Worm (Caenorhabditis elegans) whole organism, late embryonic: ENCODE results near the gene R10E8.6.

ENCODE experiments used
- ceh-48 ChIP-seq: sonication (generic microtip); optimal IDR thresholded peaks from 2 replicates; lab custom pipeline; 2016; ENCODE audit warnings: missing genetic modification characterization, inconsistent platforms, missing compliant biosample characterization
- fkh-6 ChIP-seq: sonication (generic microtip); optimal IDR thresholded peaks from 2 replicates; lab custom pipeline; 2016; ENCODE audit warnings: missing genetic modification characterization, missing compliant biosample characterization
- mec-3 ChIP-seq: sonication (generic microtip); optimal IDR thresholded peaks from 2 replicates; lab custom pipeline; 2016; ENCODE audit warnings: borderline replicate concordance, missing genetic modification characterization, missing compliant biosample characterization
- ttx-3 ChIP-seq: sonication (generic microtip); optimal IDR thresholded peaks from 2 replicates; lab custom pipeline; 2016; ENCODE audit warnings: missing genetic modification reagents, missing genetic modification characterization, missing compliant biosample characterization

DNA sequence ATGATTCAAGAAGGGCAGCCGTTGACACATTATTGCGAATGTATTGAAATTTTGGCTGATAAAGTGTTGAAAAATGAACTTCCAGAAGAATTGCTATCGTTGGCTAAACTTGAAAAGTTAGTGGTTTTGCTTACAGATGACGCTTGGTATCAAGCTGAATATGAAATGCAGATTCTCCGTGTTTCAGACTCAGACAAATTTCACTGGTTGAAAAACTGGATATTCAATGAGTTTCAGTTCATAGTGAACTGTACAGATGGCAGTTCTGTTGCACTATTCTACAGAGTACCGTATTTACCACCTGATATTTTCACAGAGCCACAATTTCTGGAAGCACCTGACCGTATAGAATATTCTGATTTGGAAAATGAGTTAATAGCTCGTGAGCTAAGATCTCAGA is 33.1 kb upstream of the R10E8.6 start:
- TF ChIP-seq mec-3, result no peak
- no peak for TF ChIP-seq ttx-3 (tag; lab: Kevin White, UChicago)
- TF ChIP-seq ceh-48 (tag; lab: Kevin White, UChicago), result no peak
- no peak for TF ChIP-seq fkh-6 (tag; lab: Kevin White, UChicago)
